Worm (Caenorhabditis elegans) whole organism, midembryonic: ENCODE data around the gene panl-3.
A peak's percentile ranks its signal among the peaks of the same experiment; 100 is the strongest.

Source experiments
- T22C8.4 ChIP-seq: fragments of 200-800 bp; sonication (Bioruptor generic); IDR thresholded peaks from 2 replicates; pipeline ENCODE4 v1.3.6; 2022; ENCODE audit warnings: missing genetic modification characterization, missing compliant biosample characterization
- cog-1 ChIP-seq: sonication (generic microtip); optimal IDR thresholded peaks from 2 replicates; lab custom pipeline; 2016; ENCODE audit warnings: missing genetic modification characterization, missing compliant biosample characterization
- flt-1 ChIP-seq: fragments of 200-800 bp; sonication (Bioruptor generic); IDR thresholded peaks from 2 replicates; pipeline ENCODE4 v1.3.6; 2022; ENCODE audit warnings: missing genetic modification characterization, missing compliant biosample characterization
- klf-2 ChIP-seq: fragments of 200-800 bp; sonication (Bioruptor generic); conservative IDR thresholded peaks from 2 replicates; pipeline ENCODE4 v1.3.6; 2022; ENCODE audit warnings: missing genetic modification reagents, missing genetic modification characterization, missing compliant biosample characterization
- med-1 ChIP-seq: sonication (generic microtip); optimal IDR thresholded peaks from 2 replicates; lab custom pipeline; 2017; ENCODE audit warnings: missing genetic modification characterization, mild to moderate bottlenecking, missing compliant biosample characterization, antibody characterized with exemption, missing genetic modification reagents; ENCODE audit not compliant: insufficient read depth
- ref-1 ChIP-seq: fragments of 200-800 bp; sonication (Bioruptor generic); conservative IDR thresholded peaks from 2 replicates; pipeline ENCODE4 v1.3.6; 2022; ENCODE audit warnings: missing genetic modification reagents, missing genetic modification characterization, missing compliant biosample characterization
- tab-1 ChIP-seq: fragments of 200-800 bp; sonication (Bioruptor generic); IDR thresholded peaks from 2 replicates; pipeline ENCODE4 v1.3.6; 2022; ENCODE audit warnings: missing genetic modification characterization, missing compliant biosample characterization
- ztf-23 ChIP-seq: fragments of 200-800 bp; sonication (Bioruptor generic); IDR thresholded peaks from 2 replicates; pipeline ENCODE4 v1.3.6; 2022; ENCODE audit warnings: missing genetic modification reagents, missing genetic modification characterization, missing compliant biosample characterization
- ztf-29 ChIP-seq: fragments of 200-800 bp; sonication (Bioruptor generic); IDR thresholded peaks from 2 replicates; pipeline ENCODE4 v1.3.6; 2022; ENCODE audit warnings: missing genetic modification reagents, missing genetic modification characterization, missing compliant biosample characterization

panl-3 gene

ce11 chrIII:9843715-9844114, 24.9 kb downstream of the panl-3 start, which contains the start of gene K11H3.5:
Gene K11H3.5 (plus strand): TSS chrIII:9843768.
- TF ChIP-seq ztf-23 (GFP tag; lab: Robert Waterston, UW), result no peak
- TF ChIP-seq ztf-29, result no peak
- TF ChIP-seq T22C8.4, result no peak
- no peak for TF ChIP-seq klf-2 (GFP tag; lab: Robert Waterston, UW)
- no peak for TF ChIP-seq flt-1 (GFP tag; lab: Robert Waterston, UW)
- no peak for TF ChIP-seq cog-1 (tag; lab: Kevin White, UChicago)
- TF ChIP-seq med-1 (GFP tag; lab: Kevin White, UChicago), result no peak

ce11 chrIII:9846093-9846492, 27.2 kb downstream of the panl-3 start, which contains the start of gene K11H3.2:
Gene K11H3.2 (plus strand): TSS chrIII:9846393.
- TF ChIP-seq T22C8.4 (no peak), flt-1 (GFP tag; lab: Robert Waterston, UW) (no peak), med-1 (GFP tag; lab: Kevin White, UChicago) (no peak), ztf-23 (GFP tag; lab: Robert Waterston, UW) (no peak), ztf-29 (no peak), klf-2 (GFP tag; lab: Robert Waterston, UW) (no peak), ref-1 (no peak), tab-1 (GFP tag; lab: Robert Waterston, UW) (no peak), cog-1 (tag; lab: Kevin White, UChicago) (no peak)

- TF ChIP-seq ztf-23 (GFP tag; lab: Robert Waterston, UW) (no peak), klf-2 (GFP tag; lab: Robert Waterston, UW) (no peak), tab-1 (GFP tag; lab: Robert Waterston, UW) (no peak), flt-1 (GFP tag; lab: Robert Waterston, UW) (no peak), ref-1 (no peak), med-1 (GFP tag; lab: Kevin White, UChicago) (no peak), ztf-29 (no peak), T22C8.4 (no peak), cog-1 (tag; lab: Kevin White, UChicago) (no peak)
These were observed 29.2 kb downstream of the panl-3 start, which contains the start of gene mrpl-36 for ce11 chrIII:9848083-9848482. Gene mrpl-36 (minus strand): TSS chrIII:9848116.

ce11 chrIII:9848603-9849002, 29.7 kb downstream of the panl-3 start:
- no peak for TF ChIP-seq cog-1 (tag; lab: Kevin White, UChicago)
- no peak for TF ChIP-seq med-1 (GFP tag; lab: Kevin White, UChicago)
- no peak for TF ChIP-seq ztf-29
- TF ChIP-seq tab-1 (GFP tag; lab: Robert Waterston, UW), result no peak
- no peak for TF ChIP-seq klf-2 (GFP tag; lab: Robert Waterston, UW)

- TF ChIP-seq T22C8.4 (peak; percentile 60), ztf-23 (GFP tag; lab: Robert Waterston, UW) (peak; percentile 68), ref-1 (peak; percentile 62), flt-1 (GFP tag; lab: Robert Waterston, UW) (peak; percentile 88), klf-2 (GFP tag; lab: Robert Waterston, UW) (peak; percentile 76), ztf-29 (peak; percentile 65), tab-1 (GFP tag; lab: Robert Waterston, UW) (peak; percentile 84)
These were observed 30.3 kb downstream of the panl-3 start for ce11 chrIII:9849111-9849510.

ce11 chrIII:9849950-9850349, 31.1 kb downstream of the panl-3 start:
- TF ChIP-seq ztf-23 (GFP tag; lab: Robert Waterston, UW), result no peak

- TF ChIP-seq ref-1 (no peak), cog-1 (tag; lab: Kevin White, UChicago) (no peak)
These were observed 32.0 kb downstream of the panl-3 start for ce11 chrIII:9850877-9851276.

ce11 chrIII:9851547-9851946, 32.7 kb downstream of the panl-3 start, which contains the start of gene K11H3.3:
Gene K11H3.3 (plus strand): TSS chrIII:9851854.
- TF ChIP-seq ztf-29 (no peak), flt-1 (GFP tag; lab: Robert Waterston, UW) (no peak), ref-1 (no peak), T22C8.4 (no peak), tab-1 (GFP tag; lab: Robert Waterston, UW) (no peak), cog-1 (tag; lab: Kevin White, UChicago) (no peak), klf-2 (GFP tag; lab: Robert Waterston, UW) (no peak), med-1 (GFP tag; lab: Kevin White, UChicago) (no peak), ztf-23 (GFP tag; lab: Robert Waterston, UW) (no peak)

ce11 chrIII:9853667-9854620, 35.1 kb downstream of the panl-3 start:
- TF ChIP-seq klf-2 (GFP tag; lab: Robert Waterston, UW), result no peak
- TF ChIP-seq cog-1 (tag; lab: Kevin White, UChicago), result no peak
- no peak for TF ChIP-seq ztf-23 (GFP tag; lab: Robert Waterston, UW)
- TF ChIP-seq med-1 (GFP tag; lab: Kevin White, UChicago), result no peak
- no peak for TF ChIP-seq T22C8.4
- TF ChIP-seq flt-1 (GFP tag; lab: Robert Waterston, UW), result no peak
- TF ChIP-seq ref-1, result no peak
- no peak for TF ChIP-seq tab-1 (GFP tag; lab: Robert Waterston, UW)
- no peak for TF ChIP-seq ztf-29

- TF ChIP-seq ref-1 (no peak), flt-1 (GFP tag; lab: Robert Waterston, UW) (no peak), med-1 (GFP tag; lab: Kevin White, UChicago) (no peak), cog-1 (tag; lab: Kevin White, UChicago) (no peak), tab-1 (GFP tag; lab: Robert Waterston, UW) (no peak), ztf-23 (GFP tag; lab: Robert Waterston, UW) (no peak), ztf-29 (no peak), T22C8.4 (no peak), klf-2 (GFP tag; lab: Robert Waterston, UW) (no peak)
These were observed 36.1 kb downstream of the panl-3 start for ce11 chrIII:9854960-9855359.
